Fruit fly (Drosophila melanogaster) whole organism, wandering third instar larva: ENCODE data around the gene CG32444.
A peak's percentile ranks its signal among the peaks of the same experiment; 100 is the strongest.

ENCODE experiments used
- CG32264 ChIP-seq: fragments of 200-800 bp; sonication (Bioruptor generic); optimal IDR thresholded peaks from 2 replicates; lab custom pipeline; 2016; ENCODE audit warnings: missing biosample characterization, missing genetic modification characterization
- CG9705 ChIP-seq: fragments of 200-800 bp; sonication (Bioruptor generic); optimal IDR thresholded peaks from 2 replicates; lab custom pipeline; 2018; ENCODE audit warnings: missing biosample characterization, mild to moderate bottlenecking, missing genetic modification characterization
- Dfd ChIP-seq: fragments of >200 bp; optimal IDR thresholded peaks from 2 replicates; lab custom pipeline; 2017; ENCODE audit warnings: missing biosample characterization, missing genetic modification characterization
- Dif ChIP-seq: fragments of 200-275, 200-300 bp; sonication (Bioruptor generic); optimal IDR thresholded peaks from 2 replicates; lab custom pipeline; 2018; ENCODE audit warnings: missing biosample characterization, missing genetic modification characterization; ENCODE audit not compliant: partially characterized antibody
- GATAd ChIP-seq: sonication (Bioruptor generic); optimal IDR thresholded peaks from 2 replicates; lab custom pipeline; 2016; ENCODE audit warnings: missing biosample characterization, missing genetic modification characterization
- HLH106 ChIP-seq: fragments of 200-800 bp; optimal IDR thresholded peaks from 3 replicates; lab custom pipeline; 2019; ENCODE audit warnings: missing biosample characterization, mild to moderate bottlenecking, missing genetic modification characterization, moderate library complexity
- Hnf4 ChIP-seq: fragments of 200-800 bp; sonication (Bioruptor generic); optimal IDR thresholded peaks from 2 replicates; lab custom pipeline; 2016; ENCODE audit warnings: missing biosample characterization, mild to moderate bottlenecking, missing genetic modification characterization
- Jra ChIP-seq: sonication (Bioruptor generic); optimal IDR thresholded peaks from 2 replicates; lab custom pipeline; 2016; ENCODE audit warnings: missing biosample characterization, missing genetic modification characterization
- Mio ChIP-seq: sonication (Bioruptor generic); optimal IDR thresholded peaks from 2 replicates; lab custom pipeline; 2016; ENCODE audit warnings: missing biosample characterization, missing genetic modification characterization
- Myc ChIP-seq: fragments of >200 bp; optimal IDR thresholded peaks from 2 replicates; lab custom pipeline; 2017
- OdsH ChIP-seq: fragments of 200-800 bp; sonication (Bioruptor generic); optimal IDR thresholded peaks from 2 replicates; lab custom pipeline; 2016; ENCODE audit warnings: missing biosample characterization, mild to moderate bottlenecking, missing genetic modification characterization
- Rel ChIP-seq, 2 experiments: fragments of 200-800 bp; sonication (Bioruptor generic) in 1 of 2; optimal IDR thresholded peaks; 2 replicates in 1 of 2; 3 replicates in 1 of 2; lab custom pipeline; 2016 to 2019; ENCODE audit warnings: mild to moderate bottlenecking in 2 of 2, missing biosample characterization in 2 of 2, missing genetic modification characterization in 2 of 2, moderate library complexity in 1 of 2
- Sp1 ChIP-seq: fragments of 200-800 bp; sonication (Bioruptor generic); optimal IDR thresholded peaks from 3 replicates; lab custom pipeline; 2019; ENCODE audit warnings: missing biosample characterization, mild to moderate bottlenecking, missing genetic modification characterization, moderate library complexity
- Vsx2 ChIP-seq: fragments of 200-300, 225-300 bp; sonication (Bioruptor generic); optimal IDR thresholded peaks from 2 replicates; lab custom pipeline; 2018; ENCODE audit warnings: missing biosample characterization, missing genetic modification characterization; ENCODE audit not compliant: partially characterized antibody
- br ChIP-seq: fragments of 200-800 bp; sonication (Bioruptor generic); optimal IDR thresholded peaks from 2 replicates; lab custom pipeline; 2016; ENCODE audit warnings: missing biosample characterization, missing genetic modification characterization
- dl ChIP-seq, 2 experiments: fragments of 175-275, 200-275 bp in 1 of 2; fragments of 200-275 bp in 1 of 2; sonication (Bioruptor generic); optimal IDR thresholded peaks; lab custom pipeline; 2018; ENCODE audit warnings: mild to moderate bottlenecking in 2 of 2, missing biosample characterization in 2 of 2, missing genetic modification characterization in 2 of 2, moderate library complexity in 2 of 2; ENCODE audit not compliant: partially characterized antibody in 2 of 2, insufficient read depth in 1 of 2
- dmrt93B ChIP-seq: fragments of 200-800 bp; sonication (Bioruptor generic); optimal IDR thresholded peaks from 2 replicates; lab custom pipeline; 2018; ENCODE audit warnings: missing biosample characterization, mild to moderate bottlenecking, missing genetic modification characterization
- dsf ChIP-seq: sonication (Bioruptor generic); optimal IDR thresholded peaks from 2 replicates; lab custom pipeline; 2016; ENCODE audit warnings: missing biosample characterization, missing genetic modification characterization, borderline replicate concordance
- ey ChIP-seq: fragments of 200-800 bp; sonication (Bioruptor generic); optimal IDR thresholded peaks from 2 replicates; lab custom pipeline; 2016; ENCODE audit warnings: missing biosample characterization, missing genetic modification characterization
- foxo ChIP-seq, 2 experiments: fragments of 200-800 bp; sonication (Bioruptor generic); optimal IDR thresholded peaks; 2 replicates in 1 of 2; 3 replicates in 1 of 2; lab custom pipeline; 2016 to 2017; ENCODE audit warnings: missing biosample characterization in 2 of 2, missing genetic modification characterization in 2 of 2
- fru ChIP-seq: fragments of 200-800 bp; sonication (Bioruptor generic); optimal IDR thresholded peaks from 3 replicates; lab custom pipeline; 2016; ENCODE audit warnings: missing biosample characterization, mild to moderate bottlenecking, missing genetic modification characterization
- h ChIP-seq: fragments of 200-800 bp; sonication (Bioruptor generic); optimal IDR thresholded peaks from 3 replicates; lab custom pipeline; 2016; ENCODE audit warnings: missing biosample characterization, mild to moderate bottlenecking, missing genetic modification characterization
- lola ChIP-seq: fragments of >200 bp; optimal IDR thresholded peaks from 2 replicates; lab custom pipeline; 2017; ENCODE audit warnings: missing biosample characterization, missing genetic modification characterization
- pan ChIP-seq: fragments of >200 bp; optimal IDR thresholded peaks from 2 replicates; lab custom pipeline; 2017
- psq ChIP-seq: fragments of 200-800 bp; sonication (Bioruptor generic); optimal IDR thresholded peaks from 3 replicates; lab custom pipeline; 2017; ENCODE audit warnings: missing biosample characterization, mild to moderate bottlenecking, missing genetic modification characterization, moderate library complexity
- rgr ChIP-seq: fragments of 200-800 bp; sonication (Bioruptor generic); optimal IDR thresholded peaks from 3 replicates; lab custom pipeline; 2016; ENCODE audit warnings: missing biosample characterization, mild to moderate bottlenecking, missing genetic modification characterization
- tai ChIP-seq: sonication (Bioruptor generic); optimal IDR thresholded peaks from 2 replicates; lab custom pipeline; 2016; ENCODE audit warnings: missing biosample characterization, missing genetic modification characterization
- usp ChIP-seq: fragments of >200 bp; optimal IDR thresholded peaks from 2 replicates; lab custom pipeline; 2017; ENCODE audit warnings: missing biosample characterization, missing genetic modification characterization
- woc ChIP-seq: sonication (Bioruptor generic); optimal IDR thresholded peaks from 2 replicates; lab custom pipeline; 2016; ENCODE audit warnings: missing biosample characterization, mild to moderate bottlenecking, missing genetic modification characterization

CG32444 gene

dm6 chr3L:21636265-21636993, at the start of gene CG32444:
TSS of gene CG32444 (plus strand) at chr3L:21636947.
- TF ChIP-seq Mio (GFP tag; lab: Kevin White, UChicago) (no peak), Rel (GFP tag; optimal IDR thresholded peaks at IDR 0.05; lab: Kevin White, UChicago) (no peak), Rel (tag; optimal IDR thresholded peaks at IDR 0.05; lab: Kevin White, UChicago) (no peak)

dm6 chr3L:21591247-21591646, 45.5 kb upstream of the CG32444 start:
- no peak for TF ChIP-seq h (GFP tag; lab: Kevin White, UChicago)
- no peak for TF ChIP-seq dl (GFP tag; optimal IDR thresholded peaks at IDR 0.05; lab: Kevin White, UChicago; ENCODE audit: insufficient read depth in 1 of 2, partially characterized antibody in 2 of 2)
- no peak for TF ChIP-seq br (GFP tag; lab: Kevin White, UChicago)
- no peak for TF ChIP-seq ey (GFP tag; lab: Kevin White, UChicago)
- no peak for TF ChIP-seq GATAd (GFP tag; lab: Kevin White, UChicago)
- TF ChIP-seq Mio (GFP tag; lab: Kevin White, UChicago), result no peak
- no peak for TF ChIP-seq Dfd (GFP tag; lab: Kevin White, UChicago)
- no peak for TF ChIP-seq Hnf4
- no peak for TF ChIP-seq usp
- TF ChIP-seq rgr (GFP tag; lab: Kevin White, UChicago), result no peak
- no peak for TF ChIP-seq psq
- no peak for TF ChIP-seq pan (lab: Kevin White, UChicago)

- TF ChIP-seq OdsH (GFP tag; lab: Kevin White, UChicago) (peak; percentile 68), CG9705 (peak; percentile 21), Dif (GFP tag; lab: Kevin White, UChicago) (no peak), rgr (GFP tag; lab: Kevin White, UChicago) (peak; percentile 56), HLH106 (tag; lab: Kevin White, UChicago) (peak; percentile 60), fru (GFP tag; lab: Kevin White, UChicago) (peak; percentile 75), h (GFP tag; lab: Kevin White, UChicago) (peak; percentile 75), CG32264 (no peak), woc (GFP tag; lab: Kevin White, UChicago) (peak; percentile 47), br (GFP tag; lab: Kevin White, UChicago) (peak; percentile 58), Myc (no peak), dsf (no peak), Hnf4 (peak; percentile 66), dmrt93B (GFP tag; lab: Kevin White, UChicago) (peak; percentile 35), tai (GFP tag; lab: Kevin White, UChicago) (no peak), Sp1 (GFP tag; lab: Kevin White, UChicago) (peak; percentile 63), Jra (GFP tag; lab: Kevin White, UChicago) (peak; percentile 3), ey (GFP tag; lab: Kevin White, UChicago) (peak; percentile 70), psq (peak; percentile 58), Vsx2 (GFP tag; lab: Kevin White, UChicago) (no peak), foxo (GFP tag; optimal IDR thresholded peaks at IDR 0.05; lab: Kevin White, UChicago) (peak in 1 of 2 experiments; percentile 74)
- TF ChIP-seq, all 38 proteins: peak for 15
Observed at dm6 chr3L:21594408-21594807, 42.3 kb upstream of the CG32444 start.

- no peak for TF ChIP-seq lola (GFP tag; lab: Kevin White, UChicago)
- TF ChIP-seq ey (GFP tag; lab: Kevin White, UChicago), result no peak
- peak; percentile 17 for TF ChIP-seq Dif (GFP tag; lab: Kevin White, UChicago)
- TF ChIP-seq pan (lab: Kevin White, UChicago), result no peak
- TF ChIP-seq Dfd (GFP tag; lab: Kevin White, UChicago), result no peak
Observed at dm6 chr3L:21598337-21598736, 38.4 kb upstream of the CG32444 start.

dm6 chr3L:21602275-21602674, 34.5 kb upstream of the CG32444 start:
- TF ChIP-seq foxo (GFP tag; optimal IDR thresholded peaks at IDR 0.05; lab: Kevin White, UChicago) (peak in 1 of 2 experiments; percentile 16), HLH106 (tag; lab: Kevin White, UChicago) (peak; percentile 7), psq (peak; percentile 22), br (GFP tag; lab: Kevin White, UChicago) (no peak), fru (GFP tag; lab: Kevin White, UChicago) (no peak)
- TF ChIP-seq, all 38 proteins: peak for 3
